Worm (Caenorhabditis elegans): ENCODE measurements around the gene kgb-2.

DNA sequence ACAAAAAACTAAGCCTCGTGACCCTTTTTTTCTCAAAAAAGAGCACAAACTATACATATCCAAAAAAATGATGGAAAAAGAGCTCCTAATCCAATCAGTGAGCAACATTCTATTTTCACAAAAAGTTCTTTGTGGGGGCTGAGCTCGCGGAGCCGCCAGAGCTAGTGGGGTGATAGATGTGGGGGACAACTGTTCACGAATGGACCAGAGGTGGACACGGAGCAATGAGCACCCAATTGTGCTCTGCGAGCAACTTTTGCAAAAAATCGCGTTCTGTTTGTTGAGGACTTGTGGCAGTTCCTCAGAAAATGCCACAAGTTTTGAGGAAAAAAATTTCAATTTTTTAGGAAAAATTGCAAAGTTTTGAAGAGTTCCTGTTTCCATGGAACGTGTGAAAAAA, 48.2 kb downstream of the kgb-2 start:
- no peak for TF ChIP-seq ceh-30 (tag; optimal IDR thresholded peaks at IDR 0.05)
- no peak for TF ChIP-seq ceh-31 (tag; optimal IDR thresholded peaks at IDR 0.05)
- no peak for TF ChIP-seq npax-4 (tag; optimal IDR thresholded peaks at IDR 0.05)
- TF ChIP-seq mec-3 (tag; optimal IDR thresholded peaks at IDR 0.05; ENCODE audit: borderline replicate concordance) = no peak
- TF ChIP-seq ceh-9 (tag; optimal IDR thresholded peaks at IDR 0.05) = no peak
- no peak for TF ChIP-seq sox-4 (tag; optimal IDR thresholded peaks at IDR 0.05)
- TF ChIP-seq dve-1 (tag; optimal IDR thresholded peaks at IDR 0.05) = no peak
- no peak for TF ChIP-seq hlh-15 (tag; optimal IDR thresholded peaks at IDR 0.05)
- no peak for TF ChIP-seq ceh-24 (tag; optimal IDR thresholded peaks at IDR 0.05)
